Fruit fly (Drosophila melanogaster): ENCODE measurements around the gene primo-2.
A peak's percentile ranks its signal among the peaks of the same experiment; 100 is the strongest.

primo-2 gene

dm6 chr3R:13713541-13713940, 1.9 kb upstream of the primo-2 start (continued):
- TF ChIP-seq Gug (GFP tag; IDR thresholded peaks at IDR 0.05) (no peak), Max (GFP tag; optimal IDR thresholded peaks at IDR 0.05) (no peak), Doc2 (GFP tag; IDR thresholded peaks at IDR 0.05) (no peak), CG12155 (GFP tag; optimal IDR thresholded peaks at IDR 0.05) (no peak), CG13624 (GFP tag; optimal IDR thresholded peaks at IDR 0.05) (no peak), CG1832 (GFP tag; optimal IDR thresholded peaks at IDR 0.05) (no peak), eyg (GFP tag; optimal IDR thresholded peaks at IDR 0.05) (no peak), h (optimal IDR thresholded peaks at IDR 0.05) (no peak), CG8359 (GFP tag; optimal IDR thresholded peaks at IDR 0.05; ENCODE audit: borderline replicate concordance) (peak; percentile 12), CG13287 (GFP tag; IDR thresholded peaks at IDR 0.05; ENCODE audit: partially characterized antibody) (no peak), gsb-n (tag; optimal IDR thresholded peaks at IDR 0.05) (peak; percentile 58), Optix (GFP tag; IDR thresholded peaks at IDR 0.05) (no peak), CG14965 (GFP tag; optimal IDR thresholded peaks at IDR 0.05; ENCODE audit: borderline replicate concordance) (no peak), Mes4 (GFP tag; optimal IDR thresholded peaks at IDR 0.05) (no peak), dmrt11E (tag; optimal IDR thresholded peaks at IDR 0.05) (peak; percentile 65), crp (GFP tag; optimal IDR thresholded peaks at IDR 0.05) (no peak), Ets65A (GFP tag) (no peak), Gsc (GFP tag; IDR thresholded peaks at IDR 0.05) (no peak), chif (GFP tag; optimal IDR thresholded peaks at IDR 0.05) (no peak), sna (GFP tag; IDR thresholded peaks at IDR 0.05; ENCODE audit: partially characterized antibody) (no peak), Rx (GFP tag; IDR thresholded peaks at IDR 0.05) (no peak), CG9215 (GFP tag; IDR thresholded peaks at IDR 0.05) (peak; percentile 6; the same call in 1 of the 2 replicates), Sox102F (GFP tag; optimal IDR thresholded peaks at IDR 0.05) (peak; percentile 52), CG11247 (GFP tag; IDR thresholded peaks at IDR 0.05) (no peak), CrebB (tag; optimal IDR thresholded peaks at IDR 0.05) (no peak), cas (GFP tag; IDR thresholded peaks at IDR 0.05) (no peak), CG12391 (tag; optimal IDR thresholded peaks at IDR 0.05) (peak; percentile 53), dm (GFP tag; optimal IDR thresholded peaks at IDR 0.05) (no peak), Hr51 (GFP tag; optimal IDR thresholded peaks at IDR 0.05) (peak in 1 of 2 experiments; percentile 55), slou (GFP tag; optimal IDR thresholded peaks at IDR 0.05) (no peak), HmgD (GFP tag; optimal IDR thresholded peaks at IDR 0.05) (no peak), MTF-1 (GFP tag; optimal IDR thresholded peaks at IDR 0.05; ENCODE audit: borderline replicate concordance) (no peak), CG14860 (GFP tag; IDR thresholded peaks at IDR 0.05; ENCODE audit: partially characterized antibody) (no peak), Mad (GFP tag; optimal IDR thresholded peaks at IDR 0.05) (no peak), CG3163 (GFP tag; optimal IDR thresholded peaks at IDR 0.05) (no peak), CG7928 (GFP tag; optimal IDR thresholded peaks at IDR 0.05) (no peak), br (optimal IDR thresholded peaks at IDR 0.05) (no peak), CG16779 (GFP tag; IDR thresholded peaks at IDR 0.05) (no peak), CG18599 (GFP tag; optimal IDR thresholded peaks at IDR 0.05) (peak; percentile 20), kah (GFP tag; optimal IDR thresholded peaks at IDR 0.05) (no peak), Six4 (GFP tag; optimal IDR thresholded peaks at IDR 0.05) (peak; percentile 3), wek (GFP tag; optimal IDR thresholded peaks at IDR 0.05) (no peak), Deaf1 (tag; optimal IDR thresholded peaks at IDR 0.05) (no peak), MBD-R2 (GFP tag; IDR thresholded peaks at IDR 0.05) (no peak), CG32772 (GFP tag; IDR thresholded peaks at IDR 0.05) (no peak), zfh2 (GFP tag; optimal IDR thresholded peaks at IDR 0.05) (no peak), tx (GFP tag; optimal IDR thresholded peaks at IDR 0.05) (no peak), CG5245 (GFP tag; optimal IDR thresholded peaks at IDR 0.05) (no peak), CTCF (GFP tag; optimal IDR thresholded peaks at IDR 0.05) (no peak), lbe (GFP tag; optimal IDR thresholded peaks at IDR 0.05) (no peak), Opbp (GFP tag; IDR thresholded peaks at IDR 0.05; ENCODE audit: partially characterized antibody) (no peak), Spps (tag; optimal IDR thresholded peaks at IDR 0.05) (peak; percentile 23), CG2116 (GFP tag; optimal IDR thresholded peaks at IDR 0.05) (peak; percentile 27)

Data from whole organism, embryonic.